Worm (Caenorhabditis elegans): ENCODE results near the gene T05G5.1.

The T05G5.1 gene

ce11 chrIII:9733333-9733732 lies 9.8 kb downstream of the T05G5.1 start (continued):
- TF ChIP-seq F16B12.6 (tag; optimal IDR thresholded peaks at IDR 0.05) (no peak), elt-3 (tag; optimal IDR thresholded peaks at IDR 0.05) (peak in 1 of 6 experiments; percentile 27)

ce11 chrIII:9731313-9731912 lies 11.7 kb downstream of the T05G5.1 start:
- peak; percentile 51 for TF ChIP-seq lin-39 (tag; optimal IDR thresholded peaks at IDR 0.05)
- peak; percentile 90 for TF ChIP-seq lin-14 (GFP tag; optimal IDR thresholded peaks at IDR 0.05)
- TF ChIP-seq dsc-1 (tag; optimal IDR thresholded peaks at IDR 0.05) = peak; percentile 75
- peak; percentile 24 for TF ChIP-seq swsn-7 (tag; optimal IDR thresholded peaks at IDR 0.05)
- TF ChIP-seq hlh-17 (GFP tag; optimal IDR thresholded peaks at IDR 0.05; ENCODE audit: borderline replicate concordance) = no peak
- TF ChIP-seq rnt-1 (tag; optimal IDR thresholded peaks at IDR 0.05) = peak; percentile 74
- TF ChIP-seq nhr-47 (tag; optimal IDR thresholded peaks at IDR 0.05) = no peak
- peak; percentile 9 for TF ChIP-seq nhr-85 (tag)
- peak; percentile 60 for TF ChIP-seq nhr-71 (tag; optimal IDR thresholded peaks at IDR 0.05)
- peak; percentile 19 for TF ChIP-seq snu-23 (GFP tag; optimal IDR thresholded peaks at IDR 0.05)
- peak; percentile 20 for TF ChIP-seq nhr-20 (tag; optimal IDR thresholded peaks at IDR 0.05)
- TF ChIP-seq aha-1 (tag; optimal IDR thresholded peaks at IDR 0.05) = no peak
- TF ChIP-seq tbx-2 (tag; optimal IDR thresholded peaks at IDR 0.05) = no peak
- no peak for TF ChIP-seq zag-1 (tag; optimal IDR thresholded peaks at IDR 0.05)
- no peak for TF ChIP-seq C34B4.2 (tag; optimal IDR thresholded peaks at IDR 0.05)
- no peak for TF ChIP-seq efl-1 (optimal IDR thresholded peaks at IDR 0.05)
- TF ChIP-seq efl-1 (GFP tag; optimal IDR thresholded peaks at IDR 0.05 in 1 of 2) = peak in 1 of 2 experiments; percentile 3
- no peak for TF ChIP-seq elt-2 (tag; optimal IDR thresholded peaks at IDR 0.05)
- peak; percentile 1 to 7 for TF ChIP-seq lsy-2 (tag; optimal IDR thresholded peaks at IDR 0.05)

DNA sequence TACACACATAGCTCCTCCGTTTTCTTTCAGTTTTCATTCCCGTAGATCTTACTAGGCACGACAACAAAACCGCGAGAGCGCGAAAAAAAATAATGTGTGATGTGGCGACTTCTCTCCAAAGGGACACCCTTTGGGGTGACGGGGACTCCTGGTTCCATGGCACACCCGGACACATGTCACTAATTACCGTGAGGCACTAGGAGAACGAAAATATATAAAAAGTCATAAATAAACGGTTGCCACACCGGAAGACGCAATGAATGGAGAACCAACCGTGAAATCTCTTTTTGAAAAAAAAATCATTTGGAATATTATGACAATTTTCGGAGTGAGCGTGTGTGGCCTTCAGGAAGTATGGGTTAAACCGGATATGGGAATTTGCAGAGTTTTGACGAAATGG lies 12.7 kb downstream of the T05G5.1 start:
- no peak for TF ChIP-seq pag-3 (tag; optimal IDR thresholded peaks at IDR 0.05; ENCODE audit: borderline replicate concordance, insufficient read depth)
- TF ChIP-seq jun-1 (tag; optimal IDR thresholded peaks at IDR 0.05) = no peak
- no peak for TF ChIP-seq efl-1 (optimal IDR thresholded peaks at IDR 0.05)
- peak in 1 of 2 experiments; percentile 42 for TF ChIP-seq efl-1 (GFP tag; optimal IDR thresholded peaks at IDR 0.05 in 1 of 2)
- TF ChIP-seq dsc-1 (tag; optimal IDR thresholded peaks at IDR 0.05) = peak; percentile 53

DNA sequence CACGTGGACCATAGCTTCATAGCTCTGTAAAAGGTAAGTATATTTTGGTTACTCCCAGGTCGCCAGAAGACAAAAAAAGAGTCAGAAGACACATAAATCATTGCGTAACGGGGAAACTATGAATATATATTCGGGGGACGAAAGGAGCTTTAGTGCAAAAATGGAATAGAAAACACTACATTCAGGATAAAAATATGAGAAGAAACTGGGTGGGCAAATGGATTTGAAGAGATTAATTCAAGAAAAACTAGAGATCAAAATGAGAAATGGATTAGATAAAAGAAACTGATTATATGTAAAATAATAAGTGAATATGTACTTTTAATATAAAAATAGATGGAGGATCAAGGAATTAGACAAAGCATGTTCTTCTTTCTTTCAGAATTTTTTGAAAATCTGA lies 15.7 kb downstream of the T05G5.1 start, which contains the start of gene C07A9.12:
TSS of gene C07A9.12 (minus strand) at position 101 of the 400 bp plus-strand sequence.
- TF ChIP-seq pax-3 (tag; optimal IDR thresholded peaks at IDR 0.05) (no peak), dsc-1 (tag; optimal IDR thresholded peaks at IDR 0.05) (peak; percentile 3), nhr-71 (tag; optimal IDR thresholded peaks at IDR 0.05) (no peak), nhr-12 (tag; optimal IDR thresholded peaks at IDR 0.05) (no peak), egl-27 (tag; optimal IDR thresholded peaks at IDR 0.05) (no peak)

ce11 chrIII:9725114-9725513 lies 18.0 kb downstream of the T05G5.1 start, which contains the start of gene clec-162:
clec-162 (minus strand) TSS chrIII:9725214.
- TF ChIP-seq nhr-76 (tag; optimal IDR thresholded peaks at IDR 0.05) (no peak), aly-2 (tag; optimal IDR thresholded peaks at IDR 0.05) (no peak), fos-1 (tag; optimal IDR thresholded peaks at IDR 0.05) (no peak), lin-15B (tag; optimal IDR thresholded peaks at IDR 0.05) (no peak), sptf-1 (tag; optimal IDR thresholded peaks at IDR 0.05) (no peak), Y116A8C.19 (tag; optimal IDR thresholded peaks at IDR 0.05; ENCODE audit: borderline replicate concordance) (no peak), C34B4.2 (tag; optimal IDR thresholded peaks at IDR 0.05) (no peak), lir-3 (tag; optimal IDR thresholded peaks at IDR 0.05; ENCODE audit: poor library complexity) (no peak), tbx-2 (tag; optimal IDR thresholded peaks at IDR 0.05) (no peak), nhr-90 (tag; optimal IDR thresholded peaks at IDR 0.05; ENCODE audit: poor library complexity) (no peak)
